Fruit fly (Drosophila melanogaster) whole organism, prepupa: ENCODE results near the gene CG32971.

Source experiments
- CG10669 ChIP-seq: fragments of 200-800 bp; sonication (Bioruptor generic); optimal IDR thresholded peaks from 3 replicates; lab custom pipeline; 2018; ENCODE audit warnings: missing biosample characterization, mild to moderate bottlenecking, missing genetic modification characterization, moderate library complexity
- CG11294 ChIP-seq: fragments of 200-800 bp; sonication (Bioruptor generic); IDR thresholded peaks from 2 replicates; pipeline ENCODE4 v1.3.6; 2022; ENCODE audit warnings: missing biosample characterization, missing genetic modification characterization
- CG11762 ChIP-seq: fragments of 200-800 bp; sonication (Bioruptor generic); optimal IDR thresholded peaks from 3 replicates; lab custom pipeline; 2016; ENCODE audit warnings: missing biosample characterization, missing genetic modification characterization; ENCODE audit not compliant: insufficient read depth
- CG11902 ChIP-seq: fragments of 200-800 bp; sonication (Bioruptor generic); optimal IDR thresholded peaks from 3 replicates; lab custom pipeline; 2016; ENCODE audit warnings: missing biosample characterization, missing genetic modification characterization
- CG15336 ChIP-seq: fragments of 200-800 bp; sonication (Bioruptor generic); IDR thresholded peaks from 2 replicates; pipeline ENCODE4 v1.3.6; 2022; ENCODE audit warnings: missing biosample characterization, missing genetic modification characterization
- CG1621 ChIP-seq: fragments of 200-800 bp; sonication (Bioruptor generic); optimal IDR thresholded peaks from 3 replicates; lab custom pipeline; 2018; ENCODE audit warnings: missing biosample characterization, mild to moderate bottlenecking, missing genetic modification characterization
- CG3032 ChIP-seq: fragments of 200-800 bp; optimal IDR thresholded peaks from 2 replicates; lab custom pipeline; 2019; ENCODE audit warnings: missing biosample characterization, mild to moderate bottlenecking, missing genetic modification characterization, moderate library complexity
- CG31627 ChIP-seq: fragments of 200-800 bp; sonication (Bioruptor generic); optimal IDR thresholded peaks from 3 replicates; lab custom pipeline; 2016; ENCODE audit warnings: missing biosample characterization, missing genetic modification characterization
- CG32006 ChIP-seq: fragments of 200-800 bp; sonication (Bioruptor generic); optimal IDR thresholded peaks from 3 replicates; lab custom pipeline; 2017; ENCODE audit warnings: missing biosample characterization, mild to moderate bottlenecking, missing genetic modification characterization
- CG34406 ChIP-seq: fragments of 200-800 bp; sonication (Bioruptor generic); optimal IDR thresholded peaks from 3 replicates; lab custom pipeline; 2016; ENCODE audit warnings: missing biosample characterization, missing genetic modification characterization
- CG3919 ChIP-seq: fragments of 200-800 bp; sonication (Bioruptor generic); optimal IDR thresholded peaks from 3 replicates; lab custom pipeline; 2016; ENCODE audit warnings: missing biosample characterization, missing genetic modification characterization
- CG4318 ChIP-seq: fragments of 200-800 bp; sonication (Bioruptor generic); optimal IDR thresholded peaks from 3 replicates; lab custom pipeline; 2017; ENCODE audit warnings: missing biosample characterization, mild to moderate bottlenecking, missing genetic modification characterization
- CG6276 ChIP-seq: fragments of 200-800 bp; sonication (Bioruptor generic); optimal IDR thresholded peaks from 2 replicates; lab custom pipeline; 2017; ENCODE audit warnings: missing biosample characterization, mild to moderate bottlenecking, missing genetic modification characterization
- CG6808 ChIP-seq: fragments of 200-800 bp; sonication (Bioruptor generic); optimal IDR thresholded peaks from 3 replicates; lab custom pipeline; 2017; ENCODE audit warnings: missing biosample characterization, missing genetic modification characterization, mild to moderate bottlenecking, moderate library complexity, missing genetic modification reagents
- CG6854 ChIP-seq: fragments of 200-800 bp; sonication (Bioruptor generic); optimal IDR thresholded peaks from 2 replicates; lab custom pipeline; 2017; ENCODE audit warnings: missing biosample characterization, mild to moderate bottlenecking, missing genetic modification characterization
- CG7368 ChIP-seq: fragments of 200-800 bp; sonication (Bioruptor generic); optimal IDR thresholded peaks from 3 replicates; lab custom pipeline; 2016; ENCODE audit warnings: missing biosample characterization, missing genetic modification characterization
- CG8119 ChIP-seq: fragments of 200-800 bp; sonication (Bioruptor generic); IDR thresholded peaks from 3 replicates; pipeline ENCODE4 v1.3.6; 2022; ENCODE audit warnings: missing biosample characterization, missing genetic modification characterization
- CG8319 ChIP-seq: fragments of 200-800 bp; sonication (Bioruptor generic); optimal IDR thresholded peaks from 3 replicates; lab custom pipeline; 2016; ENCODE audit warnings: missing biosample characterization, missing genetic modification characterization
- CG8632 ChIP-seq: fragments of 200-800 bp; sonication (Bioruptor generic); optimal IDR thresholded peaks from 3 replicates; lab custom pipeline; 2016; ENCODE audit warnings: missing biosample characterization, missing genetic modification characterization
- CG9139 ChIP-seq: fragments of 200-800 bp; sonication (Bioruptor generic); optimal IDR thresholded peaks from 3 replicates; lab custom pipeline; 2017; ENCODE audit warnings: missing biosample characterization, mild to moderate bottlenecking, missing genetic modification characterization
- Eip78C ChIP-seq: fragments of 200-800 bp; sonication (Bioruptor generic); peaks from one replicate; lab custom pipeline; 2016; ENCODE audit warnings: missing biosample characterization, missing genetic modification characterization
- Eip93F ChIP-seq: fragments of 200-800 bp; sonication (Bioruptor generic); optimal IDR thresholded peaks from 2 replicates; lab custom pipeline; 2016; ENCODE audit warnings: missing biosample characterization, mild to moderate bottlenecking, missing genetic modification characterization
- Ets21C ChIP-seq: fragments of 200-800 bp; sonication (Bioruptor generic); optimal IDR thresholded peaks from 3 replicates; lab custom pipeline; 2016; ENCODE audit warnings: missing biosample characterization, missing genetic modification characterization
- Ets96B ChIP-seq: fragments of 200-800 bp; optimal IDR thresholded peaks from 2 replicates; lab custom pipeline; 2019; ENCODE audit warnings: missing biosample characterization, mild to moderate bottlenecking, missing genetic modification characterization, moderate library complexity
- Gug ChIP-seq: fragments of 200-800 bp; sonication (Bioruptor generic); IDR thresholded peaks from 2 replicates; pipeline ENCODE4 v1.3.6; 2022; ENCODE audit warnings: missing biosample characterization, missing genetic modification characterization
- Lpt ChIP-seq: fragments of 200-800 bp; sonication (Bioruptor generic); optimal IDR thresholded peaks from 3 replicates; lab custom pipeline; 2016; ENCODE audit warnings: missing biosample characterization, missing genetic modification characterization
- Met ChIP-seq: fragments of 200-800 bp; sonication (Bioruptor generic); optimal IDR thresholded peaks from 3 replicates; lab custom pipeline; 2016; ENCODE audit warnings: missing biosample characterization, missing genetic modification characterization
- Smox ChIP-seq: fragments of 200-800 bp; sonication (Bioruptor generic); optimal IDR thresholded peaks from 3 replicates; lab custom pipeline; 2016; ENCODE audit warnings: missing biosample characterization, missing genetic modification characterization
- Sox102F ChIP-seq: fragments of 200-800 bp; sonication (Bioruptor generic); optimal IDR thresholded peaks from 2 replicates; lab custom pipeline; 2016; ENCODE audit warnings: missing biosample characterization, mild to moderate bottlenecking, missing genetic modification characterization
- Sox15 ChIP-seq: fragments of 200-800 bp; sonication (Bioruptor generic); optimal IDR thresholded peaks from 3 replicates; lab custom pipeline; 2016; ENCODE audit warnings: missing biosample characterization, missing genetic modification characterization
- achi ChIP-seq: fragments of 200-800 bp; sonication (Bioruptor generic); optimal IDR thresholded peaks from 3 replicates; lab custom pipeline; 2016; ENCODE audit warnings: missing biosample characterization, missing genetic modification characterization
- cyc ChIP-seq: fragments of 200-800 bp; sonication (Bioruptor generic); optimal IDR thresholded peaks from 3 replicates; lab custom pipeline; 2016; ENCODE audit warnings: missing biosample characterization, missing genetic modification characterization
- dac ChIP-seq: fragments of 200-800 bp; sonication (Bioruptor generic); optimal IDR thresholded peaks from 2 replicates; lab custom pipeline; 2017; ENCODE audit warnings: missing biosample characterization, mild to moderate bottlenecking, missing genetic modification characterization
- dsx ChIP-seq: fragments of 200-800 bp; optimal IDR thresholded peaks from 3 replicates; lab custom pipeline; 2019; ENCODE audit warnings: missing biosample characterization, mild to moderate bottlenecking, missing genetic modification characterization, moderate library complexity; ENCODE audit not compliant: poor library complexity, severe bottlenecking
- eg ChIP-seq: fragments of 200-800 bp; sonication (Bioruptor generic); IDR thresholded peaks from 3 replicates; pipeline ENCODE4 v1.3.6; 2022; ENCODE audit warnings: missing biosample characterization, missing genetic modification characterization
- esn ChIP-seq: fragments of 200-800 bp; sonication (Bioruptor generic); optimal IDR thresholded peaks from 2 replicates; lab custom pipeline; 2016; ENCODE audit warnings: missing biosample characterization, mild to moderate bottlenecking, missing genetic modification characterization, moderate library complexity
- fd59A ChIP-seq: fragments of 200-800 bp; sonication (Bioruptor generic); optimal IDR thresholded peaks from 2 replicates; lab custom pipeline; 2017; ENCODE audit warnings: missing biosample characterization, mild to moderate bottlenecking, missing genetic modification characterization, missing genetic modification reagents
- fkh ChIP-seq: fragments of 200-800 bp; sonication (Bioruptor generic); optimal IDR thresholded peaks from 3 replicates; lab custom pipeline; 2017; ENCODE audit warnings: missing biosample characterization, mild to moderate bottlenecking, missing genetic modification characterization, moderate library complexity
- lz ChIP-seq: fragments of 200-800 bp; sonication (Bioruptor generic); optimal IDR thresholded peaks from 3 replicates; lab custom pipeline; 2016; ENCODE audit warnings: missing biosample characterization, missing genetic modification characterization
- pdm3 ChIP-seq: fragments of 200-800 bp; sonication (Bioruptor generic); optimal IDR thresholded peaks from 3 replicates; lab custom pipeline; 2016; ENCODE audit warnings: missing biosample characterization, missing genetic modification characterization
- salr ChIP-seq, 2 experiments: fragments of 200-800 bp; sonication (Bioruptor generic); optimal IDR thresholded peaks; 3 replicates each; lab custom pipeline; 2016 to 2018; ENCODE audit warnings: missing biosample characterization in 2 of 2, missing genetic modification characterization in 2 of 2, mild to moderate bottlenecking in 1 of 2
- spab ChIP-seq: fragments of 200-800 bp; sonication (Bioruptor generic); optimal IDR thresholded peaks from 2 replicates; lab custom pipeline; 2017; ENCODE audit warnings: missing biosample characterization, mild to moderate bottlenecking, missing genetic modification characterization, missing genetic modification reagents
- ss ChIP-seq, 2 experiments: fragments of 200-800 bp; sonication (Bioruptor generic); optimal IDR thresholded peaks; 2 replicates in 1 of 2; 3 replicates in 1 of 2; lab custom pipeline; 2017 to 2018; ENCODE audit warnings: mild to moderate bottlenecking in 2 of 2, missing biosample characterization in 2 of 2, missing genetic modification characterization in 2 of 2, moderate library complexity in 1 of 2
- svp ChIP-seq: fragments of 200-800 bp; sonication (Bioruptor generic); peaks from one replicate; lab custom pipeline; 2016; ENCODE audit warnings: missing biosample characterization, missing genetic modification characterization

Gene CG32971

dm6 chr2L:14237510-14238277 lies 36.9 kb upstream of the CG32971 start (continued):
- TF ChIP-seq achi (peak; percentile 80), CG11902 (GFP tag; lab: Kevin White, UChicago) (peak; percentile 65), Sox15 (GFP tag; lab: Kevin White, UChicago) (peak; percentile 67), fkh (GFP tag; lab: Kevin White, UChicago) (peak; percentile 34), CG9139 (GFP tag; lab: Kevin White, UChicago) (peak; percentile 37), CG11762 (GFP tag; lab: Kevin White, UChicago) (peak; percentile 68), Met (GFP tag; lab: Kevin White, UChicago) (peak; percentile 64), dsx (GFP tag; lab: Kevin White, UChicago) (peak; percentile 79), CG34406 (GFP tag; lab: Kevin White, UChicago) (peak; percentile 85), CG3919 (GFP tag; lab: Kevin White, UChicago) (peak; percentile 72), CG6276 (GFP tag; lab: Kevin White, UChicago) (peak; percentile 72), Smox (GFP tag; lab: Kevin White, UChicago) (peak; percentile 63), svp (GFP tag; lab: Kevin White, UChicago) (peak; percentile 96), CG8632 (GFP tag; lab: Kevin White, UChicago) (peak; percentile 82), CG6854 (no peak), esn (GFP tag; lab: Kevin White, UChicago) (peak; percentile 72), salr (GFP tag; optimal IDR thresholded peaks at IDR 0.05; lab: Kevin White, UChicago) (peak; percentile 48 to 65)
- TF ChIP-seq, all 60 proteins: peak for 55

- no peak for TF ChIP-seq ss (GFP tag; optimal IDR thresholded peaks at IDR 0.05; lab: Kevin White, UChicago)
- peak; percentile 60 for TF ChIP-seq Eip78C (GFP tag; lab: Kevin White, UChicago)
- peak; percentile 90 for TF ChIP-seq svp (GFP tag; lab: Kevin White, UChicago)
These were observed 29.6 kb upstream of the CG32971 start for dm6 chr2L:14245003-14245402.

- TF ChIP-seq Lpt (GFP tag; lab: Kevin White, UChicago) (no peak), CG9139 (GFP tag; lab: Kevin White, UChicago) (no peak), Eip78C (GFP tag; lab: Kevin White, UChicago) (peak; percentile 61), pdm3 (GFP tag; lab: Kevin White, UChicago) (peak; percentile 33), CG32006 (peak; percentile 68), CG3919 (GFP tag; lab: Kevin White, UChicago) (peak; percentile 45), dsx (GFP tag; lab: Kevin White, UChicago) (no peak), CG8319 (no peak), fkh (GFP tag; lab: Kevin White, UChicago) (peak; percentile 48), CG15336 (GFP tag; lab: Robert Waterston, UW) (peak; percentile 66), CG31627 (GFP tag; lab: Kevin White, UChicago) (peak; percentile 43), CG10669 (GFP tag; lab: Kevin White, UChicago) (no peak), Gug (GFP tag; lab: Robert Waterston, UW) (0 out of 2 replicates have a peak, but pooled peaks have one; percentile 23), Ets96B (no peak), CG11294 (GFP tag; lab: Robert Waterston, UW) (no peak), CG1621 (no peak), CG8632 (GFP tag; lab: Kevin White, UChicago) (no peak), CG6808 (GFP tag; lab: Kevin White, UChicago) (no peak), Eip93F (GFP tag; lab: Kevin White, UChicago) (no peak), Sox15 (GFP tag; lab: Kevin White, UChicago) (peak; percentile 14), eg (GFP tag; lab: Robert Waterston, UW) (peak; percentile 49; the same call in 1 of the 3 replicates), dac (peak; percentile 25), Met (GFP tag; lab: Kevin White, UChicago) (no peak), Sox102F (GFP tag; lab: Kevin White, UChicago) (no peak), Smox (GFP tag; lab: Kevin White, UChicago) (no peak), CG4318 (GFP tag; lab: Kevin White, UChicago) (peak; percentile 49), CG7368 (GFP tag; lab: Kevin White, UChicago) (no peak), lz (GFP tag; lab: Kevin White, UChicago) (peak; percentile 19), CG8119 (GFP tag; lab: Robert Waterston, UW) (peak; percentile 63), cyc (GFP tag; lab: Kevin White, UChicago) (peak; percentile 11), fd59A (GFP tag; lab: Kevin White, UChicago) (no peak), CG3032 (tag; lab: Kevin White, UChicago) (no peak), Ets21C (GFP tag; lab: Kevin White, UChicago) (no peak), spab (GFP tag; lab: Kevin White, UChicago) (no peak)
These were observed 29.1 kb upstream of the CG32971 start for dm6 chr2L:14245517-14245916.
